Fruit fly (Drosophila melanogaster) whole organism, pupa: ENCODE data around the gene CG6171.

Experiments used
- CG15710 ChIP-seq: fragments of 200-800 bp; sonication (Bioruptor generic); optimal IDR thresholded peaks from 2 replicates; lab custom pipeline; 2018; ENCODE audit warnings: missing biosample characterization, mild to moderate bottlenecking, missing genetic modification characterization, moderate library complexity
- EcR ChIP-seq: fragments of 200-800 bp; sonication (Bioruptor generic); optimal IDR thresholded peaks from 3 replicates; lab custom pipeline; 2019; ENCODE audit warnings: missing biosample characterization, missing genetic modification characterization, mild to moderate bottlenecking, moderate library complexity, missing genetic modification reagents

DNA sequence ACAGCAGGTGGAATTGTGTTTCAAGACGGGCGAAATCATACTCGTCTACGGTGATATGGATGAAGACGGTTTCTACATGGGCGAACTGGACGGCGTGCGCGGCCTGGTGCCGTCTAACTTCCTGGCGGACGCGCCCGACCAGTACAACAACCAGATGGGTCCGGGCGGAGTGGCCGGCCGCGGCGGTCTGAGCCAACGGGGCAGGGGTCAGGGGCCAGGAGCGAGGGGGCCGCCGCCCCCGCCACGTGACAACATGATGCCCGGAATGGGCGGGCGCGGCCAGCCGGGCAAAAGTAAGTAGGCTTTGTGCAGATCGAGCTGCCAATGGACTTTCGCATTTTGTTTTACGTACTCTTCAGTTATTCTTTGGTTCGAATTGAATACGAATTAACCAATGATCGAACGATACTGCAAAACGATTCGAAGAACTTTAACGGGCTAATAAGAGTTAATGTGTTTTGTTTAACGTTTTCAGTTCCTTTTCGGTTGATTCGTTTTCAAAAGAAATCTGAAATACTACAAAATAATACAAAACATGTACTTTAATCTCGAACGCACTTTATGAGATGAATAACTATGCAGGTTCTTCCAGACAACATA is 29.6 kb upstream of the CG6171 start:
- no peak for TF ChIP-seq EcR
- TF ChIP-seq CG15710 (tag; lab: Kevin White, UChicago): no peak
